Worm (Caenorhabditis elegans): ENCODE measurements around the gene abcx-1.

abcx-1 gene

DNA sequence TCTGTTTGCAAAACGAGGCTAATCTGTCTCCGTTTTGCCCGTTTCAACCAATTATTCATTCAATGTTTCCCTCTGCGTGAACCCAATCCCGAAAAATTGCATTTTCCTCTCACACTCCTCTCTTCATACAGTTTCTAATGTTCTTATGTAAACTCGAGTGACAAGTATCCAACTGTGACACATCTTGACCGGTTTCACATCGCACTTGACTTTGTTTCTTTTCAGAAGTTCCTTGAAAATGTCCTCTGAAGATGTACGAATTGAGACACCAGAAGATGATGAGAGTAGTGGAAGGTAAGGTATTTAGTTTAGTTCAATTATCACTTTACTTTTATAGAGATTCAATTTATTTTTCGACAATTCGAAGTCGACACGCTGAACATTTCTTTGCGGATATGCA lies at the start of gene abcx-1:
Gene abcx-1, plus strand, starts transcription at position 224 of the 400 bp plus-strand sequence.
- no peak for TF ChIP-seq skn-1 (tag; optimal IDR thresholded peaks at IDR 0.05)
- no peak for TF ChIP-seq pqm-1 (tag; optimal IDR thresholded peaks at IDR 0.05)
- TF ChIP-seq nhr-23 (tag; optimal IDR thresholded peaks at IDR 0.05), result no peak

DNA sequence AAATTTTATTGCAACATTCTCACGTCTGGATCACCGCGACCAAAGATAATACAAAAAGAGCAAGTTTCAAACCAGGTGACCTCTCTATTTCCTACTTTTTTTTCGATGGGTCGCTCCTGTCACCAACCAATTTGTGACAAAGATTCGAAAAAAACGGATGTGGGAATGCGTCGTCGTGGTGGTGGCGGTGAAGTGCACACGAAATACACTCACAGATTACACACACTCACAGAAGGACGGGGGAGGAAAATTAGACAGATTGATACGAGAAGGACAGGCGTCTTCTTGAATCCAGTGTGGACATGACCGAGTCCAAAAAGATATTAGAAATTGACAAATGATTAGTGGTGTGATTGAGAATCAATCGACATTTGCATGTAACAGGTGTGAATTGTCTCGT lies 49.2 kb upstream of the abcx-1 start:
- no peak for TF ChIP-seq tbx-2 (tag; optimal IDR thresholded peaks at IDR 0.05)
- TF ChIP-seq nhr-25 (tag; optimal IDR thresholded peaks at IDR 0.05), result no peak
- no peak for TF ChIP-seq ztf-4 (tag; optimal IDR thresholded peaks at IDR 0.05)
- no peak for TF ChIP-seq daf-12 (tag; optimal IDR thresholded peaks at IDR 0.05)
- TF ChIP-seq ZK546.5 (tag; optimal IDR thresholded peaks at IDR 0.05), result no peak
- no peak for TF ChIP-seq nhr-12 (tag; optimal IDR thresholded peaks at IDR 0.05)
- no peak for TF ChIP-seq lin-15B (tag; optimal IDR thresholded peaks at IDR 0.05)
- TF ChIP-seq unc-62 (GFP tag; optimal IDR thresholded peaks at IDR 0.05), result no peak

DNA sequence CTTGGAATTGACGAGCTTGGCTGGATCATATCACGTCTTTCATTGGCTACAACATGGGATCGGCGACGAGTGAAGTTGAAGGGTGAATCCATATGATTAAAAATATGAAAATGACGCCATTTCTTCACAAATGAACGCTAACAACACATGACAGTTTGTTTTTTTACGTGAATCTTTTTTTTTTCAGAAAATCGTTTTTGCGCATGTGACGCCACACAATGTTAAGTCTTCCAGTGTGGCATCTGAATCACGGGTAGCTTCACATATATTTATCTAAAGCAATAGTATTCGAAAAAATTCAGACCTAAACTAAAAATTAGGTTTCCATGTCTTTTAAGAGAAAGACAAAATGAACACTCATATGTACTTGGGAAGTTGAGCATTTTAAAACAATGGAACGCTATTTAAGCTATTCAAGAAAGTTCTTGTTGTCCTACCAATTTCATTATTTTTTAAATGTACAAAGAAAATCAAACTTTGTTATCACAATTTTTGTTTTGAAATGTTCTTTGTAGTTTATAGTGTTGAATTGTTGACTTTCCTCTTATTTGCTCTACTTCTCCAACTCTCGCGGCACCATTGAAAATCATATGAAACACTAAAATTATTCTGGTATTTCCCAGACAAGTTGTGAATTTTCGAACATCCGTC lies 47.0 kb upstream of the abcx-1 start, which contains the start of the genes lido-16 and plpp-1.2:
Gene lido-16, minus strand, starts transcription at position 101 of the 651 bp plus-strand sequence.
Gene plpp-1.2, plus strand, starts transcription at position 601 of the 651 bp plus-strand sequence.
- TF ChIP-seq eor-1 (tag; optimal IDR thresholded peaks at IDR 0.05) (no peak), aly-2 (tag; optimal IDR thresholded peaks at IDR 0.05) (no peak), nhr-237 (tag; optimal IDR thresholded peaks at IDR 0.05) (no peak), ceh-16 (tag; optimal IDR thresholded peaks at IDR 0.05) (no peak), nhr-23 (tag; optimal IDR thresholded peaks at IDR 0.05) (no peak), nhr-43 (tag; optimal IDR thresholded peaks at IDR 0.05; ENCODE audit: poor library complexity, severe bottlenecking) (no peak), unc-62 (GFP tag; optimal IDR thresholded peaks at IDR 0.05) (no peak), jun-1 (tag; optimal IDR thresholded peaks at IDR 0.05) (no peak), ceh-28 (tag; optimal IDR thresholded peaks at IDR 0.05) (no peak), ztf-11 (tag; optimal IDR thresholded peaks at IDR 0.05) (no peak), ceh-9 (tag; optimal IDR thresholded peaks at IDR 0.05) (no peak), nhr-77 (tag; optimal IDR thresholded peaks at IDR 0.05) (no peak), skn-1 (tag; optimal IDR thresholded peaks at IDR 0.05) (no peak), ZK546.5 (tag; optimal IDR thresholded peaks at IDR 0.05) (no peak), sea-2 (GFP tag; optimal IDR thresholded peaks at IDR 0.05) (no peak), daf-12 (tag; optimal IDR thresholded peaks at IDR 0.05) (no peak), nhr-28 (tag; optimal IDR thresholded peaks at IDR 0.05) (no peak), snpc-4 (tag; optimal IDR thresholded peaks at IDR 0.05) (no peak), nhr-11 (tag; optimal IDR thresholded peaks at IDR 0.05) (no peak)

DNA sequence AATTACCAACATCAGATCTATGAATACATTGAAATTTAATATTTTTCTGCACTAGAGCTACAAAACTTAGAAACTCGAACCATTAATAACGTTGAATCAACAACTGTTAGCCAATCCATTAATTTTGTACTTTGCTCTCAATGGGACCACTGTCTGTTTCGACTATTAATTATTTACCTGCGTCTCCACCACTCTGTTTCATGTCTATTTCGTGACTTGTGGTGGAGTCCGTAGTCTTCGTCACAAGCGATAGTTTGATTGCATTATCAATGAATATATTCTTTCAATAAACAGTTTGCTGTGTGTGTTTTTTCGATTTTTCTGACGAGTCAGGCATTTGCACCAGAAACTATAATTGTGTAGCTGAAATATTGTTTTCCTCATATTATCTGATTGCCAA lies 45.6 kb upstream of the abcx-1 start:
- TF ChIP-seq elt-2 (tag; optimal IDR thresholded peaks at IDR 0.05) (peak; percentile 57), nfya-1 (tag; optimal IDR thresholded peaks at IDR 0.05; ENCODE audit: insufficient read depth) (peak; percentile 17), pqm-1 (tag; optimal IDR thresholded peaks at IDR 0.05) (peak; percentile 64), elt-3 (tag; optimal IDR thresholded peaks at IDR 0.05) (no peak)

DNA sequence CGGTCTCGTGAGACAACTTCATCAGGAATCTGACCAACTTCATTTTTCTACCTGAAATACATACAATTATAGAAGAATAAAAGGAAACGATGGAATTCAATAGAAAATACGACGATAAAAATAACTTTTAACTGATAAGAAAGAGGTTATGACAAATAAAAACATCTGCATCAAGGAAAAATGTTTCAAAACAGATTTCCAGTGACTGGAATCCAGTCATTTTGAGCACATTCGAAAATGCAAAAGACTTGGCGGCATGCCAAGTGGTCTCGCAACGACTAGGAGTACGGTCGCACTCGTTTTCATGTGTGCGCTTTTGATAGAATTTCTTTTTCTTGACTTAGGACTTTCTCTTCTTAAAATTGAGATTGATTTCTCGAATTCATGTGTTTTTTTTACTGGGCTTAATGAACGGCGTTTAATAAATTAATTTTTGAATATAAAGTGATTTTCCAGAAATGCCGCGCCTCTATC lies 42.2 kb upstream of the abcx-1 start, which contains the start of the genes snr-3 and rsp-5:
Gene snr-3, minus strand, starts transcription at position 51 of the 474 bp plus-strand sequence.
Gene rsp-5, plus strand, starts transcription at position 455 of the 474 bp plus-strand sequence.
- no peak for TF ChIP-seq ztf-11 (tag; optimal IDR thresholded peaks at IDR 0.05)
- no peak for TF ChIP-seq nhr-67 (tag; optimal IDR thresholded peaks at IDR 0.05)
- peak; percentile 63 for TF ChIP-seq snpc-4 (tag; optimal IDR thresholded peaks at IDR 0.05)
- no peak for TF ChIP-seq ceh-16 (tag; optimal IDR thresholded peaks at IDR 0.05)
- no peak for TF ChIP-seq aly-2 (tag; optimal IDR thresholded peaks at IDR 0.05)
- no peak for TF ChIP-seq sea-2 (GFP tag; optimal IDR thresholded peaks at IDR 0.05)
- TF ChIP-seq elt-1 (tag; optimal IDR thresholded peaks at IDR 0.05), result no peak
- TF ChIP-seq fos-1 (tag; optimal IDR thresholded peaks at IDR 0.05), result no peak
- no peak for TF ChIP-seq ceh-9 (tag; optimal IDR thresholded peaks at IDR 0.05)
- TF ChIP-seq eor-1 (tag; optimal IDR thresholded peaks at IDR 0.05), result no peak
- no peak for TF ChIP-seq mdl-1 (tag; optimal IDR thresholded peaks at IDR 0.05)
- TF ChIP-seq ceh-82 (tag; optimal IDR thresholded peaks at IDR 0.05), result no peak
- no peak for TF ChIP-seq nhr-237 (tag; optimal IDR thresholded peaks at IDR 0.05)
- TF ChIP-seq fkh-2 (tag; optimal IDR thresholded peaks at IDR 0.05), result no peak
- peak; percentile 78 for TF ChIP-seq lin-15B (tag; optimal IDR thresholded peaks at IDR 0.05)
- peak; percentile 39 for TF ChIP-seq nhr-43 (tag; optimal IDR thresholded peaks at IDR 0.05; ENCODE audit: poor library complexity, severe bottlenecking)
- TF ChIP-seq elt-2 (tag; optimal IDR thresholded peaks at IDR 0.05), result peak; percentile 47
- no peak for TF ChIP-seq mml-1 (tag; optimal IDR thresholded peaks at IDR 0.05)
- TF ChIP-seq lsy-12 (tag; optimal IDR thresholded peaks at IDR 0.05), result peak; percentile 9
- no peak for TF ChIP-seq egl-27 (tag; optimal IDR thresholded peaks at IDR 0.05)
- TF ChIP-seq tbx-2 (tag; optimal IDR thresholded peaks at IDR 0.05), result no peak
- no peak for TF ChIP-seq unc-62 (GFP tag; optimal IDR thresholded peaks at IDR 0.05)
- no peak for TF ChIP-seq nhr-77 (tag; optimal IDR thresholded peaks at IDR 0.05)
- TF ChIP-seq ztf-4 (tag; optimal IDR thresholded peaks at IDR 0.05), result no peak
- no peak for TF ChIP-seq daf-12 (tag; optimal IDR thresholded peaks at IDR 0.05)
- peak; percentile 81 for TF ChIP-seq pha-4 (tag; optimal IDR thresholded peaks at IDR 0.05)
- TF ChIP-seq unc-39 (tag; optimal IDR thresholded peaks at IDR 0.05), result no peak
- TF ChIP-seq ZK546.5 (tag; optimal IDR thresholded peaks at IDR 0.05), result no peak
- TF ChIP-seq skn-1 (tag; optimal IDR thresholded peaks at IDR 0.05), result no peak
- TF ChIP-seq egl-5 (tag; optimal IDR thresholded peaks at IDR 0.05), result peak; percentile 92
- TF ChIP-seq nhr-12 (tag; optimal IDR thresholded peaks at IDR 0.05), result no peak
- peak; percentile 61 for TF ChIP-seq lin-39 (tag; optimal IDR thresholded peaks at IDR 0.05)
- TF ChIP-seq nhr-11 (tag; optimal IDR thresholded peaks at IDR 0.05), result no peak
- TF ChIP-seq pqm-1 (tag; optimal IDR thresholded peaks at IDR 0.05), result peak; percentile 34
